Worm (Caenorhabditis elegans) whole organism, late embryonic: Measurements from ENCODE around the gene oat-1.

ENCODE experiments used
- F13H6.1 ChIP-seq: sonication (generic microtip); optimal IDR thresholded peaks from 2 replicates; lab custom pipeline; 2016; ENCODE audit warnings: missing genetic modification characterization, missing compliant biosample characterization
- fkh-10 ChIP-seq: fragments of 150-350 bp; optimal IDR thresholded peaks from 2 replicates; lab custom pipeline; 2014; ENCODE audit warnings: missing biosample characterization, missing genetic modification reagents, missing genetic modification characterization
- unc-42 ChIP-seq: sonication (generic microtip); optimal IDR thresholded peaks from 2 replicates; lab custom pipeline; 2016; ENCODE audit warnings: missing genotype, missing genetic modification characterization, missing compliant biosample characterization
- zip-5 ChIP-seq: sonication (generic microtip); optimal IDR thresholded peaks from 2 replicates; lab custom pipeline; 2016; ENCODE audit warnings: missing genetic modification characterization, missing compliant biosample characterization

DNA sequence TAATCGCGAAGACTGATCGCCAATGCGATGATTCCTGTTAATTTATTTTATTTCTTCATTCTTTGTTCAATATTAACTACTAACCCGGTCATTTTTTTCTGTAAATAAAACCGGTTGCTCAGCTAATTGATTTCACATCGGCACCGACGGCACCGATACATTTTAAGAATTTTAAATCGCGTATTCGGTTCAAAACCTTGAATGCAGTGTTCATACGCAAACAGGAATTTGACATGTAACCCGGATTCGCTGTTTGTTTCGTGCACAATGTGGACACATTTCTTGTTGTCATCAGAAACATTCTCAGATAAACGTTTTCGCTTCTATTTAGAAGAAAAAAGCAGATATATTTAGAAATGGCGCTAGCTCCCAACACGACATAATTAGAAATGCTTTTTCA is 27.6 kb upstream of the oat-1 start:
- no peak for TF ChIP-seq zip-5 (tag; lab: Kevin White, UChicago)
- TF ChIP-seq fkh-10 (GFP tag; lab: Kevin White, UChicago), result no peak
- no peak for TF ChIP-seq unc-42 (tag; lab: Kevin White, UChicago)
- no peak for TF ChIP-seq F13H6.1 (tag; lab: Kevin White, UChicago)
